Worm (Caenorhabditis elegans) whole organism, L3 larva: ENCODE measurements around the gene F42E11.3.

Experiments
- aly-2 ChIP-seq: fragments of 150-350 bp; optimal IDR thresholded peaks from 2 replicates; lab custom pipeline; 2014; ENCODE audit warnings: missing biosample characterization, missing genetic modification characterization
- ama-1 ChIP-seq: fragments of 150-350 bp; optimal IDR thresholded peaks from 2 replicates; lab custom pipeline; 2018
- ceh-16 ChIP-seq: sonication (generic microtip); optimal IDR thresholded peaks from 2 replicates; lab custom pipeline; 2017; ENCODE audit warnings: missing biosample characterization, missing genetic modification characterization
- ceh-9 ChIP-seq: sonication (generic microtip); optimal IDR thresholded peaks from 2 replicates; lab custom pipeline; 2018; ENCODE audit warnings: missing biosample characterization, missing genetic modification characterization
- egl-5 ChIP-seq: fragments of 150-350 bp; optimal IDR thresholded peaks from 2 replicates; lab custom pipeline; 2017; ENCODE audit warnings: missing biosample characterization, missing genetic modification reagents, missing genetic modification characterization, inconsistent platforms
- lin-39 ChIP-seq: fragments of 150-350 bp; optimal IDR thresholded peaks from 2 replicates; lab custom pipeline; 2018; ENCODE audit warnings: missing biosample characterization, missing genetic modification reagents, missing genetic modification characterization
- nhr-25 ChIP-seq: sonication (generic microtip); optimal IDR thresholded peaks from 2 replicates; lab custom pipeline; 2017; ENCODE audit warnings: missing biosample characterization, missing genetic modification characterization
- pha-4 ChIP-seq: fragments of 150-350 bp; optimal IDR thresholded peaks from 2 replicates; lab custom pipeline; 2014; ENCODE audit warnings: missing biosample characterization, missing genetic modification reagents, missing genetic modification characterization
- pqm-1 ChIP-seq: fragments of 150-350 bp; optimal IDR thresholded peaks from 2 replicates; lab custom pipeline; 2017; ENCODE audit warnings: missing biosample characterization, missing genetic modification characterization, inconsistent platforms
- skn-1 ChIP-seq: fragments of 150-350 bp; optimal IDR thresholded peaks from 2 replicates; lab custom pipeline; 2014; ENCODE audit warnings: missing biosample characterization, missing genetic modification characterization
- snpc-4 ChIP-seq: fragments of 150-350 bp; optimal IDR thresholded peaks from 2 replicates; lab custom pipeline; 2014; ENCODE audit warnings: missing biosample characterization, missing genetic modification characterization
- tbx-2 ChIP-seq: sonication (generic microtip); optimal IDR thresholded peaks from 2 replicates; lab custom pipeline; 2016; ENCODE audit warnings: mild to moderate bottlenecking, missing genetic modification characterization, missing compliant biosample characterization
- ztf-11 ChIP-seq: fragments of 150-350 bp; optimal IDR thresholded peaks from 2 replicates; lab custom pipeline; 2014; ENCODE audit warnings: missing biosample characterization, missing genetic modification characterization
- ztf-4 ChIP-seq: fragments of 150-350 bp; optimal IDR thresholded peaks from 2 replicates; lab custom pipeline; 2014; ENCODE audit warnings: missing biosample characterization, missing genetic modification characterization

DNA sequence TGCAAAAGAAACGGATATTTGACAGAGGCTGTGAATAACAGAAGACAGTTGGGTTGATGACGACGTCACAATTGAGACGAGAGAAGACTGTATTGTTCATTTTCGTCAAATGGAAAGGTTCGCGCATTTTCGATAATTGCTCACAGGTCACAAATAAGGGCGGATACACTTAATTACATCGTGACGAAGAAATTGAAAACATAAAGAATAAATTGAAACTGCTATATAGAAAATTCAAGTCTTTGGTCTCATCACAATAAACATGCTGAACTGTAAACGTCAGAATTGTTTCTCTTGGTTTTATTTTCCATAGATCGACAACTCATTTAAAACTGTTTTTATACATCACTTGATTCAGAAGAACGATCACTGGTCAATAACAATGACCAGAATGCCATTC is 48.6 kb downstream of the F42E11.3 start, which contains the start of gene ZK455.5:
- no peak for TF ChIP-seq aly-2 (tag; lab: Kevin White, UChicago)
- TF ChIP-seq ama-1 (lab: Kevin White, UChicago), result no peak
- no peak for TF ChIP-seq ceh-16
- no peak for TF ChIP-seq skn-1 (tag; lab: Kevin White, UChicago)
- no peak for TF ChIP-seq pha-4 (tag; lab: Kevin White, UChicago)
- TF ChIP-seq egl-5 (tag; lab: Kevin White, UChicago), result no peak
- no peak for TF ChIP-seq ztf-11 (tag; lab: Kevin White, UChicago)
- no peak for TF ChIP-seq lin-39 (tag; lab: Kevin White, UChicago)
- TF ChIP-seq tbx-2 (tag; lab: Kevin White, UChicago), result no peak
- TF ChIP-seq snpc-4, result no peak
- no peak for TF ChIP-seq nhr-25 (tag; lab: Kevin White, UChicago)
- no peak for TF ChIP-seq ztf-4 (tag; lab: Kevin White, UChicago)
- no peak for TF ChIP-seq ceh-9 (tag; lab: Kevin White, UChicago)
- TF ChIP-seq pqm-1 (tag; lab: Kevin White, UChicago), result no peak
